Worm (Caenorhabditis elegans) whole organism, L3 larva: ENCODE data around the gene ttr-42.

ENCODE experiments used
- R02D3.7 ChIP-seq: fragments of 150-350 bp; optimal IDR thresholded peaks from 2 replicates; lab custom pipeline; 2014; ENCODE audit warnings: missing biosample characterization, missing genetic modification characterization
- ZK546.5 ChIP-seq: sonication (generic microtip); optimal IDR thresholded peaks from 2 replicates; lab custom pipeline; 2017; ENCODE audit warnings: missing biosample characterization, missing genetic modification characterization
- aly-2 ChIP-seq: fragments of 150-350 bp; optimal IDR thresholded peaks from 2 replicates; lab custom pipeline; 2014; ENCODE audit warnings: missing biosample characterization, missing genetic modification characterization
- ceh-16 ChIP-seq: sonication (generic microtip); optimal IDR thresholded peaks from 2 replicates; lab custom pipeline; 2017; ENCODE audit warnings: missing biosample characterization, missing genetic modification characterization
- ceh-82 ChIP-seq: fragments of 150-350 bp; optimal IDR thresholded peaks from 2 replicates; lab custom pipeline; 2014; ENCODE audit warnings: missing biosample characterization, missing genetic modification characterization
- ceh-9 ChIP-seq: sonication (generic microtip); optimal IDR thresholded peaks from 2 replicates; lab custom pipeline; 2018; ENCODE audit warnings: missing biosample characterization, missing genetic modification characterization
- daf-12 ChIP-seq: fragments of 150-350 bp; optimal IDR thresholded peaks from 2 replicates; lab custom pipeline; 2014; ENCODE audit warnings: missing biosample characterization, missing genetic modification reagents, missing genetic modification characterization
- elt-1 ChIP-seq: fragments of 150-350 bp; optimal IDR thresholded peaks from 2 replicates; lab custom pipeline; 2014; ENCODE audit warnings: missing biosample characterization, missing genetic modification characterization
- elt-2 ChIP-seq: sonication (generic microtip); optimal IDR thresholded peaks from 2 replicates; lab custom pipeline; 2016; ENCODE audit warnings: missing genetic modification reagents, mild to moderate bottlenecking, missing genetic modification characterization, missing compliant biosample characterization
- elt-3 ChIP-seq, 3 experiments: fragments of 150-350 bp in 1 of 3; sonication (generic microtip) in 2 of 3; optimal IDR thresholded peaks; 2 replicates in 2 of 3; 4 replicates in 1 of 3; lab custom pipeline; 2014 to 2017; ENCODE audit warnings: missing biosample characterization in 3 of 3, missing genetic modification characterization in 3 of 3
- eor-1 ChIP-seq, 2 experiments: fragments of 150-350 bp; optimal IDR thresholded peaks; 2 replicates each; lab custom pipeline; 2014 to 2018; ENCODE audit warnings: missing biosample characterization in 2 of 2, missing genetic modification characterization in 2 of 2
- fkh-10 ChIP-seq: sonication (generic microtip); optimal IDR thresholded peaks from 2 replicates; lab custom pipeline; 2017; ENCODE audit warnings: missing biosample characterization, missing genetic modification reagents, missing genetic modification characterization
- fkh-2 ChIP-seq: fragments of 150-350 bp; optimal IDR thresholded peaks from 2 replicates; lab custom pipeline; 2014; ENCODE audit warnings: missing biosample characterization, missing genetic modification reagents, missing genetic modification characterization
- fos-1 ChIP-seq: fragments of 150-350 bp; optimal IDR thresholded peaks from 2 replicates; lab custom pipeline; 2014; ENCODE audit warnings: missing biosample characterization, missing genetic modification characterization
- hmg-11 ChIP-seq: sonication (generic microtip); optimal IDR thresholded peaks from 2 replicates; lab custom pipeline; 2016; ENCODE audit warnings: missing genetic modification characterization, missing compliant biosample characterization
- jun-1 ChIP-seq: fragments of 150-350 bp; optimal IDR thresholded peaks from 2 replicates; lab custom pipeline; 2014; ENCODE audit warnings: missing biosample characterization, missing genetic modification reagents, missing genetic modification characterization
- lin-15B ChIP-seq: fragments of 150-350 bp; optimal IDR thresholded peaks from 2 replicates; lab custom pipeline; 2014; ENCODE audit warnings: missing biosample characterization, missing genetic modification characterization
- lin-39 ChIP-seq: fragments of 150-350 bp; optimal IDR thresholded peaks from 2 replicates; lab custom pipeline; 2018; ENCODE audit warnings: missing biosample characterization, missing genetic modification reagents, missing genetic modification characterization
- lsy-12 ChIP-seq: sonication (generic microtip); optimal IDR thresholded peaks from 2 replicates; lab custom pipeline; 2016; ENCODE audit warnings: mild to moderate bottlenecking, missing genetic modification characterization, missing compliant biosample characterization
- mdl-1 ChIP-seq: fragments of 150-350 bp; optimal IDR thresholded peaks from 2 replicates; lab custom pipeline; 2014; ENCODE audit warnings: missing biosample characterization, missing genetic modification characterization
- mml-1 ChIP-seq: fragments of 150-350 bp; sonication (generic microtip); optimal IDR thresholded peaks from 3 replicates; lab custom pipeline; 2014; ENCODE audit warnings: missing biosample characterization, missing genetic modification characterization
- nfya-1 ChIP-seq: sonication (generic microtip); optimal IDR thresholded peaks from 2 replicates; lab custom pipeline; 2017; ENCODE audit warnings: missing genetic modification characterization, mild to moderate bottlenecking, missing compliant biosample characterization, antibody characterized with exemption, moderate library complexity; ENCODE audit not compliant: insufficient read depth
- nhr-11 ChIP-seq: fragments of 150-350 bp; optimal IDR thresholded peaks from 2 replicates; lab custom pipeline; 2014; ENCODE audit warnings: missing biosample characterization, missing genetic modification characterization
- nhr-12 ChIP-seq: fragments of 150-350 bp; optimal IDR thresholded peaks from 2 replicates; lab custom pipeline; 2014; ENCODE audit warnings: missing biosample characterization, missing genetic modification characterization
- nhr-23 ChIP-seq: fragments of 150-350 bp; optimal IDR thresholded peaks from 2 replicates; lab custom pipeline; 2014; ENCODE audit warnings: missing biosample characterization, missing genetic modification reagents, missing genetic modification characterization
- nhr-237 ChIP-seq: fragments of 150-350 bp; optimal IDR thresholded peaks from 2 replicates; lab custom pipeline; 2014; ENCODE audit warnings: missing biosample characterization, missing genetic modification characterization
- nhr-25 ChIP-seq: sonication (generic microtip); optimal IDR thresholded peaks from 2 replicates; lab custom pipeline; 2017; ENCODE audit warnings: missing biosample characterization, missing genetic modification characterization
- nhr-28 ChIP-seq: fragments of 150-350 bp; optimal IDR thresholded peaks from 2 replicates; lab custom pipeline; 2014; ENCODE audit warnings: missing biosample characterization, missing genetic modification characterization
- nhr-43 ChIP-seq: sonication (generic microtip); optimal IDR thresholded peaks from 2 replicates; lab custom pipeline; 2016; ENCODE audit warnings: mild to moderate bottlenecking, missing genetic modification characterization, missing compliant biosample characterization; ENCODE audit not compliant: poor library complexity, severe bottlenecking
- nhr-67 ChIP-seq: fragments of 150-350 bp; optimal IDR thresholded peaks from 2 replicates; lab custom pipeline; 2014; ENCODE audit warnings: missing biosample characterization, missing genetic modification characterization
- nhr-76 ChIP-seq: fragments of 150-350 bp; sonication (generic microtip); optimal IDR thresholded peaks from 5 replicates; lab custom pipeline; 2014; ENCODE audit warnings: missing biosample characterization, missing genetic modification characterization
- nhr-77 ChIP-seq: fragments of 150-350 bp; optimal IDR thresholded peaks from 2 replicates; lab custom pipeline; 2014; ENCODE audit warnings: missing biosample characterization, missing genetic modification characterization
- pha-4 ChIP-seq: fragments of 150-350 bp; optimal IDR thresholded peaks from 2 replicates; lab custom pipeline; 2014; ENCODE audit warnings: missing biosample characterization, missing genetic modification reagents, missing genetic modification characterization
- pqm-1 ChIP-seq: fragments of 150-350 bp; optimal IDR thresholded peaks from 2 replicates; lab custom pipeline; 2017; ENCODE audit warnings: missing biosample characterization, missing genetic modification characterization, inconsistent platforms
- sea-2 ChIP-seq: fragments of 150-350 bp; sonication (generic microtip); optimal IDR thresholded peaks from 4 replicates; lab custom pipeline; 2014; ENCODE audit warnings: missing biosample characterization, missing genetic modification reagents, missing genetic modification characterization
- skn-1 ChIP-seq: fragments of 150-350 bp; optimal IDR thresholded peaks from 2 replicates; lab custom pipeline; 2014; ENCODE audit warnings: missing biosample characterization, missing genetic modification characterization
- snpc-4 ChIP-seq: fragments of 150-350 bp; optimal IDR thresholded peaks from 2 replicates; lab custom pipeline; 2014; ENCODE audit warnings: missing biosample characterization, missing genetic modification characterization
- tbx-2 ChIP-seq: sonication (generic microtip); optimal IDR thresholded peaks from 2 replicates; lab custom pipeline; 2016; ENCODE audit warnings: mild to moderate bottlenecking, missing genetic modification characterization, missing compliant biosample characterization
- unc-39 ChIP-seq: sonication (generic microtip); optimal IDR thresholded peaks from 4 replicates; lab custom pipeline; 2017; ENCODE audit warnings: missing biosample characterization, missing genetic modification characterization
- unc-62 ChIP-seq: fragments of 150-350 bp; sonication (generic microtip); optimal IDR thresholded peaks from 4 replicates; lab custom pipeline; 2014; ENCODE audit warnings: missing biosample characterization, missing genetic modification reagents, missing genetic modification characterization
- zag-1 ChIP-seq: fragments of 150-350 bp; optimal IDR thresholded peaks from 2 replicates; lab custom pipeline; 2014; ENCODE audit warnings: missing biosample characterization, missing genetic modification characterization
- ztf-4 ChIP-seq: fragments of 150-350 bp; optimal IDR thresholded peaks from 2 replicates; lab custom pipeline; 2014; ENCODE audit warnings: missing biosample characterization, missing genetic modification characterization

The ttr-42 gene

ce11 chrX:2577442-2577841 is at the start of gene ttr-42:
ttr-42 (plus strand) TSS chrX:2577742.
- TF ChIP-seq elt-2 (tag; lab: Kevin White, UChicago), result no peak
- no peak for TF ChIP-seq elt-3 (tag; optimal IDR thresholded peaks at IDR 0.05; lab: Kevin White, UChicago)
- TF ChIP-seq elt-1 (tag; lab: Kevin White, UChicago), result no peak
- TF ChIP-seq ceh-16 (tag; lab: Kevin White, UChicago), result no peak
- TF ChIP-seq mdl-1, result no peak
- no peak for TF ChIP-seq nhr-237
- no peak for TF ChIP-seq nfya-1
- TF ChIP-seq, all 47 proteins: peak for 0

DNA sequence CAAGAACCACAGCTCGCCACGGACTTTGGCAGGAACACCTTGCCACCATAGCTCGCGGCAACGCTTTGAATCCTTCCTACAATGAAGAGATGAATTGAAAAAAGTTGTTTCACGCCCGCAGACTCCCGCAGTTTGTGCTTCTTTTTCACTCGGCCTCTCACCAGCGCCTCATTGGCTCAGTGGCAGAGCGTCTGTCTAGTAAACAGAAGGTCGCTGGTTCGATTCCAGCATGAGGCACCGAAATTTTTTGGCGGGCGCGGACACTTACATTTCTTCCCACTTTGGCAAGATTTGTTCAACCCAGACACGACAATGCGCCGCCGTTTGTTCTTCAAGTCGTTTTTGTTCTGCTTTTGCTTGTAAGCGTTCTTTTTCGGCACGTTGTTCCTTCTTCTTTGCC is 49.7 kb upstream of the ttr-42 start:
- TF ChIP-seq nhr-43 (tag; lab: Kevin White, UChicago) (peak; percentile 9), hmg-11 (tag; lab: Kevin White, UChicago) (peak; percentile 77), ztf-4 (peak; percentile 2), fkh-10 (no peak), nhr-67 (tag; lab: Kevin White, UChicago) (no peak), pha-4 (tag; lab: Kevin White, UChicago) (peak; percentile 33), skn-1 (tag; lab: Kevin White, UChicago) (peak; percentile 19), aly-2 (tag; lab: Kevin White, UChicago) (no peak), tbx-2 (no peak), elt-2 (tag; lab: Kevin White, UChicago) (peak; percentile 13), nfya-1 (peak; percentile 52)

- peak; percentile 14 for TF ChIP-seq pha-4 (tag; lab: Kevin White, UChicago)
- TF ChIP-seq nhr-43 (tag; lab: Kevin White, UChicago), result peak; percentile 55
- peak; percentile 16 for TF ChIP-seq nfya-1
- TF ChIP-seq elt-2 (tag; lab: Kevin White, UChicago), result peak; percentile 54
- no peak for TF ChIP-seq aly-2 (tag; lab: Kevin White, UChicago)
- no peak for TF ChIP-seq jun-1 (tag; lab: Kevin White, UChicago)
- peak; percentile 34 for TF ChIP-seq pqm-1
- peak; percentile 0 for TF ChIP-seq lsy-12 (tag; lab: Kevin White, UChicago)
- peak; percentile 26 for TF ChIP-seq nhr-25 (tag; lab: Kevin White, UChicago)
Measured at ce11 chrX:2531276-2531675, 46.3 kb upstream of the ttr-42 start.

DNA sequence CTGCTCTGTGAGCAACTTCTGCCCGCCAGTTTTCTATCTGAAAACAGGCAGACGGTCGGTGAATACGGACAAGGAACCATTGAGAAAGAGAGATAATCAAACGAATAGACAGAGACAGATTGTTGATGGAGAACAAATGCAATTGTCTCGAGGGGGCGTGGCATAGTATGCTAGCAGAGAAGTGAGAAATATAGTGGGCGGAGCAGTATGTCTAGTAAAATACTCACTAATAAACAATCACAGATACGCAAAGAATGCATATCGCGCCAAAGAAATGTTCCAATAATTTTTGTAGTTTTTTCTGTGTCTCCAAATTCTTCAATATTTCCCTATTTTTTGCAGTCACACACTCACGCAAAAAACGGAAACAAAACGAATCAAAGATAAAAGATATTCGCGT is 45.2 kb upstream of the ttr-42 start, which contains the start of gene tbc-12:
Gene tbc-12 (minus strand): TSS at position 101 of the 400 bp plus-strand sequence.
- TF ChIP-seq elt-1 (tag; lab: Kevin White, UChicago) (no peak), ceh-82 (no peak), snpc-4 (no peak), ceh-16 (tag; lab: Kevin White, UChicago) (no peak), hmg-11 (tag; lab: Kevin White, UChicago) (no peak), fos-1 (tag; lab: Kevin White, UChicago) (no peak), ceh-9 (no peak), mml-1 (tag; lab: Kevin White, UChicago) (no peak), nhr-43 (tag; lab: Kevin White, UChicago) (no peak), eor-1 (tag; optimal IDR thresholded peaks at IDR 0.05; lab: Kevin White, UChicago) (no peak), nfya-1 (no peak), elt-2 (tag; lab: Kevin White, UChicago) (no peak), nhr-23 (tag; lab: Kevin White, UChicago) (no peak), ZK546.5 (tag; lab: Kevin White, UChicago) (no peak), aly-2 (tag; lab: Kevin White, UChicago) (no peak), zag-1 (tag; lab: Kevin White, UChicago) (no peak), lin-39 (tag; lab: Kevin White, UChicago) (no peak), nhr-28 (tag; lab: Kevin White, UChicago) (no peak)

ce11 chrX:2536246-2536772 is 41.2 kb upstream of the ttr-42 start:
- no peak for TF ChIP-seq fkh-2 (tag; lab: Kevin White, UChicago)
- no peak for TF ChIP-seq ztf-4
- TF ChIP-seq R02D3.7, result no peak
- peak; percentile 37 for TF ChIP-seq jun-1 (tag; lab: Kevin White, UChicago)
- TF ChIP-seq fkh-10, result peak; percentile 66
- peak; percentile 29 for TF ChIP-seq lin-15B (tag; lab: Kevin White, UChicago)
- peak; percentile 73 for TF ChIP-seq nhr-11
- no peak for TF ChIP-seq sea-2 (GFP tag; lab: Kevin White, UChicago)
- peak; percentile 97 for TF ChIP-seq lin-39 (tag; lab: Kevin White, UChicago)
- TF ChIP-seq nhr-12 (tag; lab: Kevin White, UChicago), result no peak
- TF ChIP-seq ZK546.5 (tag; lab: Kevin White, UChicago), result no peak
- peak; percentile 10 for TF ChIP-seq mdl-1
- TF ChIP-seq nhr-77 (tag; lab: Kevin White, UChicago), result no peak
- TF ChIP-seq fos-1 (tag; lab: Kevin White, UChicago), result no peak
- peak; percentile 52 for TF ChIP-seq unc-62 (GFP tag; lab: Kevin White, UChicago)
- TF ChIP-seq nhr-76 (tag; lab: Kevin White, UChicago), result no peak
- TF ChIP-seq ceh-82, result peak; percentile 63
- TF ChIP-seq nhr-28 (tag; lab: Kevin White, UChicago), result no peak
- no peak for TF ChIP-seq daf-12 (tag; lab: Kevin White, UChicago)
- peak; percentile 54 for TF ChIP-seq tbx-2
- no peak for TF ChIP-seq zag-1 (tag; lab: Kevin White, UChicago)
- TF ChIP-seq elt-1 (tag; lab: Kevin White, UChicago), result peak; percentile 36
- TF ChIP-seq unc-39 (tag; lab: Kevin White, UChicago), result no peak
- no peak for TF ChIP-seq elt-2 (tag; lab: Kevin White, UChicago)
- TF ChIP-seq lsy-12 (tag; lab: Kevin White, UChicago), result peak; percentile 12
- no peak for TF ChIP-seq ceh-16 (tag; lab: Kevin White, UChicago)
